Worm (Caenorhabditis elegans) whole organism, mixed stage, embryonic: ENCODE results near the gene dot-1.4.
A peak's percentile ranks its signal among the peaks of the same experiment; 100 is the strongest.

ENCODE experiments used
- elt-1 ChIP-seq: sonication (generic microtip); optimal IDR thresholded peaks from 2 replicates; lab custom pipeline; 2017; ENCODE audit warnings: missing genetic modification characterization, mild to moderate bottlenecking, missing compliant biosample characterization, antibody characterized with exemption, moderate library complexity, borderline replicate concordance; ENCODE audit not compliant: insufficient read depth
- lin-13 ChIP-seq: fragments of 150-350 bp; optimal IDR thresholded peaks from 2 replicates; lab custom pipeline; 2014; ENCODE audit warnings: missing biosample characterization, missing genetic modification characterization
- lsy-2 ChIP-seq: fragments of 150-350 bp; optimal IDR thresholded peaks from 2 replicates; lab custom pipeline; 2014; ENCODE audit warnings: missing biosample characterization, missing genetic modification characterization
- nhr-237 ChIP-seq: fragments of 150-350 bp; optimal IDR thresholded peaks from 2 replicates; lab custom pipeline; 2014; ENCODE audit warnings: missing biosample characterization, missing genetic modification characterization
- snpc-4 ChIP-seq: fragments of 150-350 bp; optimal IDR thresholded peaks from 2 replicates; lab custom pipeline; 2014; ENCODE audit warnings: missing biosample characterization, missing genetic modification characterization

DNA sequence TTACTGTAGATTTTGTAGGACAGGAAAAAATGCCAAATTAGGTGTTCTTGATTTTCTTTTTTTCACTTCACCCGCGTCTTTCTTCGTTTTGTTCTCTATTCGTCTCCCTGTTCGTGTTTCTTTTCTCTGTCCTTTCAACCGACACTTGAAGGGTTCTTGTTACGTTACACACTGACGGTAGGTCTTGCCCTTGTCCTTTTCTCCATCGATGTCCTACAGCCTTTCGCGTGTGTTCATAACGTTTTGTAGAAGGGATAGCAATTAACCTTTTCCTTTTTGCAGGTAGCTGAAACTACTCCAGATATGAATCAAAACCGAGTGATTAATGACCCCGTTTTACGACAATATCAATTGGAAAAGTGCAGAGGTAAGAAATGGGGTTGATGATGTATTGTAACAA, 7.3 kb downstream of the dot-1.4 start, which contains the start of gene F55G7.1:
- TF ChIP-seq snpc-4 (tag; lab: Kevin White, UChicago) (no peak), lin-13 (no peak), lsy-2 (tag; lab: Kevin White, UChicago) (no peak), nhr-237 (tag; lab: Kevin White, UChicago) (peak; percentile 9), elt-1 (tag; lab: Kevin White, UChicago) (no peak)
